Fruit fly (Drosophila melanogaster): ENCODE data around the gene CG34136.

- TF ChIP-seq Hr96 (GFP tag; optimal IDR thresholded peaks at IDR 0.05) (no peak), CG7045 (GFP tag; optimal IDR thresholded peaks at IDR 0.05) (no peak), cic (GFP tag; optimal IDR thresholded peaks at IDR 0.05) (no peak), Clk (GFP tag; optimal IDR thresholded peaks at IDR 0.05) (no peak)
Measured at dm6 chr2L:21115687-21116086, 19.0 kb downstream of the CG34136 start.

Data from whole organism, adult.